Worm (Caenorhabditis elegans) whole organism, L1 larva: ENCODE measurements around the gene C29F7.1.

Experiments used
- C16A3.4 ChIP-seq: fragments of 150-350 bp; optimal IDR thresholded peaks from 2 replicates; lab custom pipeline; 2014; ENCODE audit warnings: missing biosample characterization, missing genetic modification characterization
- Y116A8C.19 ChIP-seq: sonication (generic microtip); optimal IDR thresholded peaks from 2 replicates; lab custom pipeline; 2016; ENCODE audit warnings: missing compliant biosample characterization, missing genetic modification characterization, borderline replicate concordance
- ama-1 ChIP-seq: fragments of 150-350 bp; optimal IDR thresholded peaks from 2 replicates; lab custom pipeline; 2014
- ceh-8 ChIP-seq: fragments of 200-800 bp; sonication (Bioruptor generic); optimal IDR thresholded peaks from 2 replicates; lab custom pipeline; 2018; ENCODE audit warnings: mild to moderate bottlenecking, missing genetic modification characterization, moderate library complexity, missing compliant biosample characterization
- ceh-82 ChIP-seq, 3 experiments: fragments of 150-350 bp in 1 of 3; sonication (generic microtip) in 2 of 3; optimal IDR thresholded peaks; 2 replicates each; lab custom pipeline; 2014 to 2017; ENCODE audit warnings: missing biosample characterization in 3 of 3, missing genetic modification characterization in 3 of 3
- ceh-88 ChIP-seq: fragments of 200-800 bp; sonication (Bioruptor generic); IDR thresholded peaks from 2 replicates; pipeline ENCODE4 v1.3.6; 2022; ENCODE audit warnings: missing genetic modification characterization, missing compliant biosample characterization
- dpl-1 ChIP-seq, 3 experiments: fragments of 150-350 bp in 2 of 3; sonication (generic microtip) in 1 of 3; optimal IDR thresholded peaks; 2 replicates each; lab custom pipeline; 2014 to 2017; ENCODE audit warnings: missing biosample characterization in 3 of 3, missing genetic modification characterization in 3 of 3, missing genetic modification reagents in 3 of 3
- dsc-1 ChIP-seq: sonication (generic microtip); optimal IDR thresholded peaks from 2 replicates; lab custom pipeline; 2016; ENCODE audit warnings: mild to moderate bottlenecking, missing genetic modification characterization, missing compliant biosample characterization
- efl-1 ChIP-seq, 4 experiments: fragments of 150-350 bp; optimal IDR thresholded peaks in 3 of 4; peaks in 1 of 4; 1 replicate in 1 of 4; 2 replicates in 3 of 4; lab custom pipeline; 2014; ENCODE audit warnings: missing biosample characterization in 2 of 4, missing genetic modification characterization in 2 of 4, missing genetic modification reagents in 2 of 4
- egl-13 ChIP-seq: sonication (generic microtip); optimal IDR thresholded peaks from 2 replicates; lab custom pipeline; 2016; ENCODE audit warnings: missing genotype, missing genetic modification reagents, missing genetic modification characterization, missing compliant biosample characterization
- egl-27 ChIP-seq, 2 experiments: fragments of 150-350 bp in 1 of 2; sonication (generic microtip); optimal IDR thresholded peaks; 3 replicates each; lab custom pipeline; 2017 to 2018; ENCODE audit warnings: missing biosample characterization in 2 of 2, missing genetic modification characterization in 2 of 2, missing genetic modification reagents in 2 of 2
- elt-2 ChIP-seq: sonication (generic microtip); optimal IDR thresholded peaks from 2 replicates; lab custom pipeline; 2016; ENCODE audit warnings: missing genetic modification characterization, mild to moderate bottlenecking, inconsistent platforms, missing compliant biosample characterization, missing genetic modification reagents
- elt-3 ChIP-seq, 6 experiments: fragments of 150-350 bp in 1 of 6; sonication (generic microtip); optimal IDR thresholded peaks; 2 replicates each; lab custom pipeline; 2017 to 2018; ENCODE audit warnings: missing biosample characterization in 6 of 6, missing genetic modification characterization in 6 of 6, inconsistent platforms in 1 of 6
- ets-5 ChIP-seq: fragments of 200-800 bp; sonication (Bioruptor generic); IDR thresholded peaks from 2 replicates; pipeline ENCODE4 v1.3.6; 2022; ENCODE audit warnings: missing genetic modification characterization, missing compliant biosample characterization
- fkh-10 ChIP-seq: sonication (generic microtip); optimal IDR thresholded peaks from 2 replicates; lab custom pipeline; 2017; ENCODE audit warnings: missing biosample characterization, missing genetic modification reagents, missing genetic modification characterization
- fkh-8 ChIP-seq: sonication (generic microtip); optimal IDR thresholded peaks from 2 replicates; lab custom pipeline; 2016; ENCODE audit warnings: mild to moderate bottlenecking, missing genetic modification characterization, missing compliant biosample characterization
- fos-1 ChIP-seq: fragments of 150-350 bp; optimal IDR thresholded peaks from 2 replicates; lab custom pipeline; 2014; ENCODE audit warnings: missing biosample characterization, missing genetic modification characterization
- grh-1 ChIP-seq: fragments of 200-800 bp; sonication (Bioruptor generic); IDR thresholded peaks from 2 replicates; pipeline ENCODE4 v1.3.6; 2022; ENCODE audit warnings: missing genetic modification reagents, missing genetic modification characterization, missing compliant biosample characterization
- irx-1 ChIP-seq: sonication (generic microtip); optimal IDR thresholded peaks from 2 replicates; lab custom pipeline; 2016; ENCODE audit warnings: missing genetic modification characterization, missing compliant biosample characterization
- isw-1 ChIP-seq: fragments of 200-800 bp; sonication (Bioruptor generic); IDR thresholded peaks from 2 replicates; pipeline ENCODE4 v1.3.6; 2022; ENCODE audit warnings: missing genetic modification characterization, missing compliant biosample characterization
- jun-1 ChIP-seq: fragments of 150-350 bp; optimal IDR thresholded peaks from 2 replicates; lab custom pipeline; 2014; ENCODE audit warnings: missing biosample characterization, missing genetic modification reagents, missing genetic modification characterization
- lin-13 ChIP-seq: fragments of 150-350 bp; optimal IDR thresholded peaks from 2 replicates; lab custom pipeline; 2014; ENCODE audit warnings: missing biosample characterization, missing genetic modification reagents, missing genetic modification characterization
- lin-14 ChIP-seq: fragments of 200-800 bp; sonication (Bioruptor generic); optimal IDR thresholded peaks from 2 replicates; lab custom pipeline; 2018; ENCODE audit warnings: mild to moderate bottlenecking, missing genetic modification characterization, moderate library complexity, missing compliant biosample characterization
- lin-15B ChIP-seq: fragments of 150-350 bp; sonication (generic microtip); optimal IDR thresholded peaks from 3 replicates; lab custom pipeline; 2014; ENCODE audit warnings: missing biosample characterization, missing genetic modification characterization
- lin-39 ChIP-seq: fragments of 150-350 bp; optimal IDR thresholded peaks from 2 replicates; lab custom pipeline; 2014; ENCODE audit warnings: missing biosample characterization, missing genetic modification reagents, missing genetic modification characterization
- lir-3 ChIP-seq: sonication (generic microtip); optimal IDR thresholded peaks from 2 replicates; lab custom pipeline; 2016; ENCODE audit warnings: mild to moderate bottlenecking, missing genetic modification characterization, moderate library complexity, missing compliant biosample characterization; ENCODE audit not compliant: poor library complexity
- lsy-2 ChIP-seq, 2 experiments: fragments of 150-350 bp; optimal IDR thresholded peaks; 2 replicates each; lab custom pipeline; 2014; ENCODE audit warnings: missing biosample characterization in 2 of 2, missing genetic modification characterization in 2 of 2
- mab-9 ChIP-seq: fragments of 200-800 bp; sonication (Bioruptor generic); IDR thresholded peaks from 2 replicates; pipeline ENCODE4 v1.3.6; 2022; ENCODE audit warnings: missing genetic modification reagents, missing genetic modification characterization, missing compliant biosample characterization
- mdl-1 ChIP-seq, 2 experiments: fragments of 150-350 bp; optimal IDR thresholded peaks; 2 replicates each; lab custom pipeline; 2014 to 2017; ENCODE audit warnings: missing biosample characterization in 2 of 2, missing genetic modification characterization in 2 of 2, inconsistent platforms in 1 of 2
- mep-1 ChIP-seq: fragments of 150-350 bp; optimal IDR thresholded peaks from 2 replicates; lab custom pipeline; 2014; ENCODE audit warnings: missing biosample characterization, missing genetic modification characterization
- nhr-19 ChIP-seq: fragments of 200-800 bp; sonication (Bioruptor generic); conservative IDR thresholded peaks from 2 replicates; pipeline ENCODE4 v1.3.6; 2022; ENCODE audit warnings: missing genetic modification characterization, missing compliant biosample characterization
- nhr-20 ChIP-seq: sonication (generic microtip); optimal IDR thresholded peaks from 2 replicates; lab custom pipeline; 2016; ENCODE audit warnings: mild to moderate bottlenecking, missing genetic modification characterization, missing compliant biosample characterization
- nhr-237 ChIP-seq: fragments of 150-350 bp; optimal IDR thresholded peaks from 2 replicates; lab custom pipeline; 2014; ENCODE audit warnings: missing biosample characterization, missing genetic modification characterization
- nhr-71 ChIP-seq: sonication (generic microtip); optimal IDR thresholded peaks from 2 replicates; lab custom pipeline; 2016; ENCODE audit warnings: mild to moderate bottlenecking, missing genetic modification characterization, moderate library complexity, missing compliant biosample characterization
- nhr-76 ChIP-seq: sonication (generic microtip); optimal IDR thresholded peaks from 2 replicates; lab custom pipeline; 2017; ENCODE audit warnings: missing biosample characterization, missing genetic modification characterization
- pag-3 ChIP-seq: sonication (generic microtip); optimal IDR thresholded peaks from 2 replicates; lab custom pipeline; 2017; ENCODE audit warnings: missing genetic modification characterization, mild to moderate bottlenecking, missing compliant biosample characterization, antibody characterized with exemption, borderline replicate concordance; ENCODE audit not compliant: insufficient read depth
- snu-23 ChIP-seq: sonication (generic microtip); optimal IDR thresholded peaks from 2 replicates; lab custom pipeline; 2016; ENCODE audit warnings: missing genetic modification characterization, missing compliant biosample characterization
- sox-4 ChIP-seq: sonication (generic microtip); optimal IDR thresholded peaks from 2 replicates; lab custom pipeline; 2016; ENCODE audit warnings: missing genetic modification characterization, missing compliant biosample characterization
- swsn-7 ChIP-seq: sonication (generic microtip); optimal IDR thresholded peaks from 2 replicates; lab custom pipeline; 2016; ENCODE audit warnings: missing genetic modification characterization, missing compliant biosample characterization
- tbx-2 ChIP-seq: sonication (generic microtip); optimal IDR thresholded peaks from 2 replicates; lab custom pipeline; 2016; ENCODE audit warnings: missing genetic modification characterization, missing compliant biosample characterization
- tlp-1 ChIP-seq: fragments of 150-350 bp; optimal IDR thresholded peaks from 2 replicates; lab custom pipeline; 2014; ENCODE audit warnings: missing biosample characterization, missing genetic modification characterization
- unc-130 ChIP-seq: fragments of 150-350 bp; optimal IDR thresholded peaks from 2 replicates; lab custom pipeline; 2017; ENCODE audit warnings: missing biosample characterization, missing genetic modification characterization, inconsistent platforms
- unc-30 ChIP-seq: sonication (generic microtip); optimal IDR thresholded peaks from 2 replicates; lab custom pipeline; 2017; ENCODE audit warnings: missing biosample characterization, missing genetic modification characterization
- unc-86 ChIP-seq: sonication (generic microtip); optimal IDR thresholded peaks from 2 replicates; lab custom pipeline; 2016; ENCODE audit warnings: missing genetic modification characterization, missing compliant biosample characterization
- unc-98 ChIP-seq: fragments of 200-800 bp; sonication (Bioruptor generic); IDR thresholded peaks from 2 replicates; pipeline ENCODE4 v1.3.6; 2022; ENCODE audit warnings: missing genetic modification characterization, missing compliant biosample characterization
- vab-15 ChIP-seq: sonication (generic microtip); optimal IDR thresholded peaks from 2 replicates; lab custom pipeline; 2017; ENCODE audit warnings: missing genotype, mild to moderate bottlenecking, missing genetic modification characterization, missing compliant biosample characterization
- xbp-1 ChIP-seq: sonication (generic microtip); optimal IDR thresholded peaks from 2 replicates; lab custom pipeline; 2016; ENCODE audit warnings: missing genetic modification characterization, missing compliant biosample characterization
- ztf-11 ChIP-seq, 2 experiments: sonication (generic microtip); optimal IDR thresholded peaks; 2 replicates each; lab custom pipeline; 2016 to 2017; ENCODE audit warnings: missing genetic modification characterization in 2 of 2, missing biosample characterization in 1 of 2, missing compliant biosample characterization in 1 of 2

The C29F7.1 gene

ce11 chrX:13444267-13444666 lies 34.5 kb downstream of the C29F7.1 start:
- TF ChIP-seq Y116A8C.19: no peak
- no peak for TF ChIP-seq lir-3
- no peak for TF ChIP-seq pag-3 (tag; lab: Kevin White, UChicago)
- no peak for TF ChIP-seq ets-5
- TF ChIP-seq nhr-237: no peak
- no peak for TF ChIP-seq egl-13 (tag; lab: Kevin White, UChicago)
- no peak for TF ChIP-seq mab-9 (GFP tag; lab: Robert Waterston, UW)
- no peak for TF ChIP-seq lin-39 (tag; lab: Kevin White, UChicago)
- no peak for TF ChIP-seq unc-30 (tag; lab: Kevin White, UChicago)
- no peak for TF ChIP-seq nhr-76 (tag; lab: Kevin White, UChicago)
- TF ChIP-seq, all 84 proteins: peak for 0

DNA sequence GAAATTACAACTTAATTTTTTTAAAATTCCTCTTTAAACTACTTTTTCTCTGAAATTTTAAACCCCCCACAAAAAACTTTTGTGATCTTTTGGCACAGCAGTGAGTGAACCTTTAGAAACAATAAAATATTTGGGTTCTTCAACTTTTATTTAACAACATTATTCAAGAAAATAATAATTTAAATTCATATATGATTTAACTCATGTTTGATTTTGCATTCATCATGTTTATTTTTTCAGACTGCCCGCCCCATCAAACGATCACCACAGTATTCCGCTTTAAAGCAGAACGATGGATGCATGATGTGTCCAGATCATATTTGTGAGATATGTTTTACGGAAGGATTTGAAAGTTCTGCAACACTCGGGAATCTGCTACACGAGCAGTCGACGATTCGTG lies 36.7 kb downstream of the C29F7.1 start, which contains the start of gene set-8:
set-8 (plus strand) TSS at position 301 of the 400 bp plus-strand sequence.
- TF ChIP-seq vab-15 (tag; lab: Kevin White, UChicago) (no peak), egl-27 (tag; optimal IDR thresholded peaks at IDR 0.05; lab: Kevin White, UChicago) (no peak), ama-1 (lab: Kevin White, UChicago) (no peak), dsc-1 (tag; lab: Kevin White, UChicago) (no peak), elt-3 (tag; optimal IDR thresholded peaks at IDR 0.05; lab: Kevin White, UChicago) (no peak), unc-98 (no peak), isw-1 (no peak), efl-1 (optimal IDR thresholded peaks at IDR 0.05; lab: Kevin White, UChicago) (no peak), efl-1 (GFP tag; optimal IDR thresholded peaks at IDR 0.05 in 1 of 2; lab: Kevin White, UChicago) (no peak), pag-3 (tag; lab: Kevin White, UChicago) (no peak), tlp-1 (no peak), xbp-1 (no peak)

DNA sequence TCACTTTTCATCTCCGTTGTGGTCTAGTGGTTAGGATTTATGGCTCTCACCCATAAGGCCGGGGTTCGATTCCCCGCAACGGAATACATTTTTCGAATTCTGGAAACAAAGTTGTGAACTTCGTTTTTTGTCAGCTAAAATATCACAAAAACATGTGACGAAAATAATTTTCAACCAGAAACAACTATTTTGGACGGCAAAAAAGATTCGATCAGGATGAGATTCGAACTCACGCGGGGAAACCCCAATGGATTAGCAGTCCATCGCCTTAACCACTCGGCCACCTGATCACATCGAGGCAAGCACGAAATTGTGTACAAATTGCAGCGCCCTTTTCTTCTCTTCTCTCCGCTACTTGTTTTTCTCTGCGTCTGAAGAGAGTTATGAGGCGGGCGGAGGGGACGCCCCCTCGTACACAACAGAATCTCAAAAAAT lies 38.9 kb downstream of the C29F7.1 start:
- TF ChIP-seq egl-13 (tag; lab: Kevin White, UChicago) (peak; percentile 51), elt-2 (peak; percentile 32), irx-1 (tag; lab: Kevin White, UChicago) (peak; percentile 46), ceh-82 (tag; optimal IDR thresholded peaks at IDR 0.05; lab: Kevin White, UChicago) (peak; percentile 43 to 44 (median 44)), nhr-20 (tag; lab: Kevin White, UChicago) (peak; percentile 60), mdl-1 (tag; optimal IDR thresholded peaks at IDR 0.05; lab: Kevin White, UChicago) (peak in 1 of 2 experiments; percentile 56), fos-1 (tag; lab: Kevin White, UChicago) (peak; percentile 50), ceh-88 (peak; percentile 31; the same call in 1 of the 2 replicates), fkh-10 (peak; percentile 11), lsy-2 (tag; optimal IDR thresholded peaks at IDR 0.05; lab: Kevin White, UChicago) (peak; percentile 26 to 42), xbp-1 (peak; percentile 47), ceh-8 (GFP tag; lab: Kevin White, UChicago) (peak; percentile 48), lin-13 (GFP tag; lab: Kevin White, UChicago) (peak; percentile 38), efl-1 (optimal IDR thresholded peaks at IDR 0.05; lab: Kevin White, UChicago) (peak; percentile 18 to 24), efl-1 (GFP tag; optimal IDR thresholded peaks at IDR 0.05 in 1 of 2; lab: Kevin White, UChicago) (peak in 1 of 2 experiments; percentile 87), unc-130 (tag; lab: Kevin White, UChicago) (peak; percentile 48), nhr-19 (GFP tag; lab: Robert Waterston, UW) (peak; percentile 70), ztf-11 (tag; optimal IDR thresholded peaks at IDR 0.05; lab: Kevin White, UChicago) (peak in 1 of 2 experiments; percentile 39), sox-4 (tag; lab: Kevin White, UChicago) (peak; percentile 69), dpl-1 (GFP tag; optimal IDR thresholded peaks at IDR 0.05; lab: Kevin White, UChicago) (peak in 1 of 3 experiments; percentile 10), lir-3 (peak; percentile 39), unc-86 (tag; lab: Kevin White, UChicago) (peak; percentile 38), jun-1 (tag; lab: Kevin White, UChicago) (peak; percentile 55), snu-23 (peak; percentile 83), swsn-7 (tag; lab: Kevin White, UChicago) (peak; percentile 60), lin-14 (peak; percentile 72), grh-1 (peak; percentile 56), nhr-71 (tag; lab: Kevin White, UChicago) (peak; percentile 75), mep-1 (tag; lab: Kevin White, UChicago) (peak; percentile 57), fkh-8 (tag; lab: Kevin White, UChicago) (peak; percentile 56), lin-15B (tag; lab: Kevin White, UChicago) (peak; percentile 7), tbx-2 (tag; lab: Kevin White, UChicago) (peak; percentile 54), C16A3.4 (tag; lab: Kevin White, UChicago) (peak; percentile 34)
